Worm (Caenorhabditis elegans) whole organism, early embryonic: ENCODE results near the gene K02E7.7.

Source experiments
- F13C5.2 ChIP-seq: sonication (generic microtip); optimal IDR thresholded peaks from 2 replicates; lab custom pipeline; 2017; ENCODE audit warnings: mild to moderate bottlenecking, missing genetic modification characterization, inconsistent platforms, missing compliant biosample characterization
- aly-1 ChIP-seq: sonication (generic microtip); optimal IDR thresholded peaks from 2 replicates; lab custom pipeline; 2016; ENCODE audit warnings: missing genetic modification characterization, missing compliant biosample characterization
- ama-1 ChIP-seq: fragments of 150-350 bp; optimal IDR thresholded peaks from 2 replicates; lab custom pipeline; 2014
- flt-1 ChIP-seq: fragments of 200-800 bp; sonication (Bioruptor generic); IDR thresholded peaks from 2 replicates; pipeline ENCODE4 v1.3.6; 2022; ENCODE audit warnings: missing genetic modification characterization, missing compliant biosample characterization
- hmg-4 ChIP-seq: fragments of 200-800 bp; sonication (Bioruptor generic); optimal IDR thresholded peaks from 2 replicates; lab custom pipeline; 2018; ENCODE audit warnings: mild to moderate bottlenecking, missing genetic modification characterization, missing compliant biosample characterization
- pes-1 ChIP-seq: fragments of 200-800 bp; sonication (Bioruptor generic); IDR thresholded peaks from 2 replicates; pipeline ENCODE4 v1.3.6; 2022; ENCODE audit warnings: missing genetic modification reagents, missing genetic modification characterization, missing compliant biosample characterization
- scrt-1 ChIP-seq: fragments of 200-800 bp; sonication (Bioruptor generic); IDR thresholded peaks from 2 replicates; pipeline ENCODE4 v1.3.6; 2022; ENCODE audit warnings: missing genetic modification characterization, missing compliant biosample characterization
- tbx-37 ChIP-seq: fragments of 200-800 bp; sonication (Bioruptor generic); conservative IDR thresholded peaks from 2 replicates; pipeline ENCODE4 v1.3.6; 2022; ENCODE audit warnings: missing genetic modification reagents, missing genetic modification characterization, missing compliant biosample characterization
- tra-4 ChIP-seq: sonication (generic microtip); optimal IDR thresholded peaks from 2 replicates; lab custom pipeline; 2017; ENCODE audit warnings: missing genetic modification characterization, missing compliant biosample characterization

DNA sequence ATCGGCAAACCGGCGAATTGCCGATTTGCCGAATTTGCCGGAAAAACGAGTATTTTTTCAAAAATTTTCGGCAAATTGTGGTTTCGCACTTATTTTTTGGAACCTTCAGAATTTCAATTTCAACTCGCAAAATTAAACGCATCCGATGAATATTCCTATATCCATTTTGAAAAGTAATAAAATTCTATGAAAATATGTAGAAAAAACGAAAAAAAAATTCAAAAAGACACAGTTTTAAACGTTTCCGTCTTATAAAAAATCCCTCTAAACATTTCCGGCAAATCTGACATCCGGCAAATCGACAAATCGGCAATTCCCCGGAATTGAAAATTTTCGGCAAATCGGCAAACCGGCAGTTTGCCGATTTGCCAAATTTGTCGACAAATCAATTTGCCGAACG is 9.1 kb upstream of the K02E7.7 start, which contains the start of gene str-148:
- no peak for TF ChIP-seq ama-1
- no peak for TF ChIP-seq F13C5.2 (tag; lab: Kevin White, UChicago)
- no peak for TF ChIP-seq aly-1
- TF ChIP-seq hmg-4 (GFP tag; lab: Kevin White, UChicago): no peak
- no peak for TF ChIP-seq flt-1 (GFP tag; lab: Robert Waterston, UW)
- TF ChIP-seq pes-1 (GFP tag; lab: Robert Waterston, UW): no peak
- no peak for TF ChIP-seq tra-4
- TF ChIP-seq scrt-1: no peak
- no peak for TF ChIP-seq tbx-37 (GFP tag; lab: Robert Waterston, UW)
